Worm (Caenorhabditis elegans) whole organism, L4 larva: Measurements from ENCODE around the gene F54E7.6.

Experiments used
- D1046.2 ChIP-seq: fragments of 200-800 bp; sonication (Bioruptor generic); IDR thresholded peaks from 2 replicates; pipeline ENCODE4 v1.3.6; 2022; ENCODE audit warnings: missing genetic modification characterization, missing compliant biosample characterization
- F26F4.8 ChIP-seq: fragments of 200-800 bp; sonication (Bioruptor generic); conservative IDR thresholded peaks from 2 replicates; pipeline ENCODE4 v1.3.6; 2022; ENCODE audit warnings: missing genetic modification characterization, missing compliant biosample characterization
- F49E8.2 ChIP-seq: sonication (generic microtip); optimal IDR thresholded peaks from 2 replicates; lab custom pipeline; 2016; ENCODE audit warnings: missing compliant biosample characterization, mild to moderate bottlenecking, missing genetic modification characterization, borderline replicate concordance
- R02D3.7 ChIP-seq: fragments of 150-350 bp; sonication (generic microtip); optimal IDR thresholded peaks from 3 replicates; lab custom pipeline; 2014; ENCODE audit warnings: missing biosample characterization, missing genetic modification characterization
- Y48G9A.11 ChIP-seq: fragments of 200-800 bp; sonication (Bioruptor generic); IDR thresholded peaks from 2 replicates; pipeline ENCODE4 v1.3.6; 2022; ENCODE audit warnings: missing genetic modification reagents, missing genetic modification characterization, missing compliant biosample characterization
- Y5F2A.4 ChIP-seq: fragments of 200-800 bp; sonication (Bioruptor generic); optimal IDR thresholded peaks from 2 replicates; lab custom pipeline; 2018; ENCODE audit warnings: mild to moderate bottlenecking, missing genetic modification characterization, missing compliant biosample characterization
- ZK337.2 ChIP-seq: fragments of 200-800 bp; sonication (Bioruptor generic); IDR thresholded peaks from 2 replicates; pipeline ENCODE4 v1.3.6; 2022; ENCODE audit warnings: missing genetic modification reagents, missing genetic modification characterization, missing compliant biosample characterization
- ZK546.5 ChIP-seq, 2 experiments: sonication (generic microtip); optimal IDR thresholded peaks; 2 replicates each; lab custom pipeline; 2017; ENCODE audit warnings: missing biosample characterization in 2 of 2, missing genetic modification characterization in 2 of 2
- ama-1 ChIP-seq: fragments of 150-350 bp; optimal IDR thresholded peaks from 2 replicates; lab custom pipeline; 2014; ENCODE audit warnings: inconsistent platforms, mixed read lengths
- attf-4 ChIP-seq: sonication (generic microtip); optimal IDR thresholded peaks from 3 replicates; lab custom pipeline; 2017; ENCODE audit warnings: missing biosample characterization, missing genetic modification characterization
- ceh-28 ChIP-seq: fragments of 150-350 bp; optimal IDR thresholded peaks from 2 replicates; lab custom pipeline; 2014; ENCODE audit warnings: missing biosample characterization, missing genetic modification reagents, missing genetic modification characterization
- ceh-82 ChIP-seq: sonication (generic microtip); optimal IDR thresholded peaks from 2 replicates; lab custom pipeline; 2017; ENCODE audit warnings: missing biosample characterization, missing genetic modification characterization
- ctbp-1 ChIP-seq: fragments of 200-800 bp; sonication (Bioruptor generic); IDR thresholded peaks from 2 replicates; pipeline ENCODE4 v1.3.6; 2022; ENCODE audit warnings: missing genetic modification reagents, missing genetic modification characterization, missing compliant biosample characterization
- daf-16 ChIP-seq, 3 experiments: sonication (generic microtip); optimal IDR thresholded peaks; 2 replicates each; lab custom pipeline; 2016 to 2017; ENCODE audit warnings: missing genetic modification characterization in 3 of 3, missing genetic modification reagents in 3 of 3, mild to moderate bottlenecking in 2 of 3, missing compliant biosample characterization in 2 of 3, missing biosample characterization in 1 of 3, moderate library complexity in 1 of 3
- dmd-9 ChIP-seq: fragments of 200-800 bp; sonication (Bioruptor generic); IDR thresholded peaks from 2 replicates; pipeline ENCODE4 v1.3.6; 2022; ENCODE audit warnings: missing genetic modification reagents, missing genetic modification characterization, missing compliant biosample characterization
- dpl-1 ChIP-seq: fragments of 150-350 bp; optimal IDR thresholded peaks from 2 replicates; lab custom pipeline; 2014; ENCODE audit warnings: missing biosample characterization, missing genetic modification reagents, missing genetic modification characterization
- duxl-1 ChIP-seq: sonication (generic microtip); optimal IDR thresholded peaks from 2 replicates; lab custom pipeline; 2016; ENCODE audit warnings: mild to moderate bottlenecking, missing genetic modification characterization, moderate library complexity, missing compliant biosample characterization; ENCODE audit not compliant: poor library complexity
- egl-27 ChIP-seq: sonication (generic microtip); optimal IDR thresholded peaks from 3 replicates; lab custom pipeline; 2017; ENCODE audit warnings: missing biosample characterization, missing genetic modification reagents, missing genetic modification characterization
- egl-43 ChIP-seq: fragments of 200-800 bp; sonication (Bioruptor generic); IDR thresholded peaks from 2 replicates; pipeline ENCODE4 v1.3.6; 2022; ENCODE audit warnings: missing genetic modification reagents, missing genetic modification characterization, missing compliant biosample characterization
- fos-1 ChIP-seq: fragments of 150-350 bp; optimal IDR thresholded peaks from 2 replicates; lab custom pipeline; 2014; ENCODE audit warnings: missing biosample characterization, missing genetic modification characterization
- hlh-11 ChIP-seq: fragments of 200-800 bp; sonication (Bioruptor generic); optimal IDR thresholded peaks from 2 replicates; lab custom pipeline; 2018; ENCODE audit warnings: mild to moderate bottlenecking, missing genetic modification characterization, missing compliant biosample characterization
- hmg-1.1 ChIP-seq: fragments of 200-800 bp; sonication (Bioruptor generic); IDR thresholded peaks from 2 replicates; pipeline ENCODE4 v1.3.6; 2022; ENCODE audit warnings: missing genetic modification reagents, missing genetic modification characterization, missing compliant biosample characterization
- lin-1 ChIP-seq: fragments of 200-800 bp; sonication (Bioruptor generic); IDR thresholded peaks from 2 replicates; pipeline ENCODE4 v1.3.6; 2022; ENCODE audit warnings: missing genetic modification reagents, missing genetic modification characterization, missing compliant biosample characterization
- lin-38 ChIP-seq: fragments of 200-800 bp; sonication (Bioruptor generic); IDR thresholded peaks from 2 replicates; pipeline ENCODE4 v1.3.6; 2022; ENCODE audit warnings: missing genetic modification reagents, missing genetic modification characterization, missing compliant biosample characterization
- mep-1 ChIP-seq: fragments of 150-350 bp; sonication (generic microtip); optimal IDR thresholded peaks from 3 replicates; lab custom pipeline; 2014; ENCODE audit warnings: missing biosample characterization, missing genetic modification characterization
- mes-2 ChIP-seq: sonication (generic microtip); optimal IDR thresholded peaks from 2 replicates; lab custom pipeline; 2016; ENCODE audit warnings: missing genotype, mild to moderate bottlenecking, missing genetic modification characterization, missing compliant biosample characterization; ENCODE audit not compliant: poor library complexity, severe bottlenecking
- nhr-10 ChIP-seq: fragments of 150-350 bp; optimal IDR thresholded peaks from 2 replicates; lab custom pipeline; 2014; ENCODE audit warnings: missing biosample characterization, missing genetic modification characterization
- nhr-11 ChIP-seq: fragments of 150-350 bp; optimal IDR thresholded peaks from 2 replicates; lab custom pipeline; 2014; ENCODE audit warnings: missing biosample characterization, missing genetic modification characterization
- nhr-237 ChIP-seq: sonication (generic microtip); optimal IDR thresholded peaks from 2 replicates; lab custom pipeline; 2017; ENCODE audit warnings: missing biosample characterization, missing genetic modification characterization
- nhr-25 ChIP-seq: sonication (generic microtip); optimal IDR thresholded peaks from 2 replicates; lab custom pipeline; 2017; ENCODE audit warnings: missing genetic modification characterization, mild to moderate bottlenecking, missing compliant biosample characterization, antibody characterized with exemption, moderate library complexity, borderline replicate concordance; ENCODE audit not compliant: insufficient read depth
- nhr-48 ChIP-seq: sonication (generic microtip); optimal IDR thresholded peaks from 2 replicates; lab custom pipeline; 2016; ENCODE audit warnings: mild to moderate bottlenecking, missing genetic modification characterization, missing compliant biosample characterization
- nhr-76 ChIP-seq: fragments of 150-350 bp; optimal IDR thresholded peaks from 2 replicates; lab custom pipeline; 2014; ENCODE audit warnings: missing biosample characterization, missing genetic modification characterization
- php-3 ChIP-seq: fragments of 200-800 bp; sonication (Bioruptor generic); IDR thresholded peaks from 2 replicates; pipeline ENCODE4 v1.3.6; 2022; ENCODE audit warnings: missing genetic modification reagents, missing genetic modification characterization, missing compliant biosample characterization
- snpc-4 ChIP-seq: fragments of 150-350 bp; optimal IDR thresholded peaks from 2 replicates; lab custom pipeline; 2014; ENCODE audit warnings: missing biosample characterization, missing genetic modification characterization
- spr-1 ChIP-seq: sonication (generic microtip); optimal IDR thresholded peaks from 2 replicates; lab custom pipeline; 2016; ENCODE audit warnings: mild to moderate bottlenecking, missing genetic modification characterization, missing compliant biosample characterization
- unc-39 ChIP-seq: sonication (generic microtip); optimal IDR thresholded peaks from 2 replicates; lab custom pipeline; 2017; ENCODE audit warnings: missing biosample characterization, missing genetic modification characterization
- unc-62 ChIP-seq, 3 experiments: fragments of 150-350 bp in 1 of 3; sonication (generic microtip); optimal IDR thresholded peaks in 2 of 3; peaks in 1 of 3; 1 replicate in 1 of 3; 2 replicates in 2 of 3; lab custom pipeline; 2014 to 2017; ENCODE audit warnings: missing biosample characterization in 3 of 3, missing genetic modification characterization in 3 of 3, missing genetic modification reagents in 3 of 3, missing genotype in 1 of 3
- zag-1 ChIP-seq: fragments of 150-350 bp; optimal IDR thresholded peaks from 2 replicates; lab custom pipeline; 2014; ENCODE audit warnings: missing biosample characterization, missing genetic modification characterization
- zip-11 ChIP-seq: fragments of 200-800 bp; sonication (Bioruptor generic); IDR thresholded peaks from 2 replicates; pipeline ENCODE4 v1.3.6; 2022; ENCODE audit warnings: missing genetic modification characterization, missing compliant biosample characterization
- ztf-11 ChIP-seq: fragments of 150-350 bp; optimal IDR thresholded peaks from 2 replicates; lab custom pipeline; 2014; ENCODE audit warnings: missing biosample characterization, missing genetic modification characterization

The F54E7.6 gene

DNA sequence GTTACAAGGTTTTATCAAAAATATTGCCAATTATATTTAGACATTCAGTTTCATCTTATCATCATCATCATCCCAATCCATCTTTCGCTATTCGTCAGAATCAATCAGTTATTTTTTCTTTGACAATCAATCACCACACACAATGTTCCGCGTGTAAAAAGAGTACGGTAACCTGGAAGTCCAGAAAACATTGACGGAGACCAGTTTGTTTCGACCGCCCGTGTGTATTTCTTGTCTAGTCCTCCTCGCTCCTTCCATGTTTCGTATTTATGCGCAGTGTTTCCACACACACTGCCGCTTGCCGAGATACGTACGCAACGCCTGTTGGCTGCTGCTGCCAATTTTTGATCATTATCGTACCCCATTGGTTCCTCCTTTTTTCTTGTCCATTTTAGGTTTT is 49.8 kb upstream of the F54E7.6 start (continued):
- TF ChIP-seq nhr-25 (tag; lab: Kevin White, UChicago) (no peak), F49E8.2 (tag; lab: Kevin White, UChicago) (no peak), nhr-10 (tag; lab: Kevin White, UChicago) (no peak), zip-11 (GFP tag; lab: Robert Waterston, UW) (no peak), hmg-1.1 (0 out of 2 replicates have a peak, but pooled peaks have one; percentile 37), Y5F2A.4 (GFP tag; lab: Kevin White, UChicago) (no peak), php-3 (no peak), nhr-237 (tag; lab: Kevin White, UChicago) (no peak), dmd-9 (GFP tag; lab: Robert Waterston, UW) (no peak), unc-62 (GFP tag; optimal IDR thresholded peaks at IDR 0.05 in 1 of 2; lab: Kevin White, UChicago) (peak in 1 of 2 experiments; percentile 76), unc-62 (tag; optimal IDR thresholded peaks at IDR 0.05; lab: Kevin White, UChicago) (no peak), ztf-11 (tag; lab: Kevin White, UChicago) (no peak), ceh-28 (tag; lab: Kevin White, UChicago) (no peak), egl-27 (no peak), spr-1 (tag; lab: Kevin White, UChicago) (peak; percentile 45), attf-4 (tag; lab: Kevin White, UChicago) (no peak), Y48G9A.11 (GFP tag; lab: Robert Waterston, UW) (no peak), fos-1 (tag; lab: Kevin White, UChicago) (no peak), R02D3.7 (no peak), lin-1 (GFP tag; lab: Robert Waterston, UW) (no peak), dpl-1 (no peak), mep-1 (tag; lab: Kevin White, UChicago) (peak; percentile 53), ama-1 (lab: Kevin White, UChicago) (peak; percentile 51)

DNA sequence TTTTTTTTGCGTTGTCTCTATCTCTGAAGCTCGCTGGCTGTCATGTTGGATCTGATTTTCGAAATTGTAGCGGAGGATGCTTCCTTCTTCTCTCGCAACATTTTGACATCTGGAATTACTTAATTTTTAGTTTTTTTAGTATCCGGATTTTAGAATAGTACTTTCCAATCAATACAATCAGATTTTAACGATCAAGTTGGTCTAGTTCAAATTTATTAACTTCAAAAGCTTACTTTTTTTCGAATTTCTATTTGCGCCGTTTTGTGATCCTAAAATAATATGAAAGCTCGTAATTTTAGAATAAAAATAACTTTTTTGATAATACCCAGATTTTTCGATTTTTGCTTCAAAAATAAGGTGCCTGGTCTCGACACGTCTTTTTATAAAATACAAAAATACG is 49.2 kb upstream of the F54E7.6 start, which contains the start of gene B0336.12:
B0336.12 (minus strand) TSS at position 101 of the 400 bp plus-strand sequence.
- TF ChIP-seq lin-38 (GFP tag; lab: Robert Waterston, UW) = 0 out of 2 replicates have a peak, but pooled peaks have one; percentile 22
- no peak for TF ChIP-seq ceh-82

DNA sequence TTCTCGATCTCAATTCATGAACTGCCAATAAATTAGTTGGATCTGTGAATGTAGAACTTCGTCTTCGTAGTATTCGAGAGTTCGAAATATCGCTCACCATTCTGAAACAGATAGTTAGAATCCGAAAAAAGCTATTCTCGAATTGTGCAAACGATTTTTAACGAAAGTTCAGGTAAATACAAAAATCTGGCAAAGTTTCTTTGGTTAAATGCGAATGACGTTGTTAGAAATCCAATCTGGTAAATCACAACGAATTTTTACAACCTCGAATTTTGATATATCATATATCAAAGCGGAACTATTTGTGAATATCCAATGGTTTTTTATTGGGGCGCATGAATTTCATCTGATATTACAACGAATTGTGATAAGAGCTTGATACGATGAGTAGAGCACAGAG is 48.3 kb upstream of the F54E7.6 start, which contains the start of gene hpo-28:
hpo-28 (minus strand) TSS at position 101 of the 400 bp plus-strand sequence.
- TF ChIP-seq ZK546.5 (tag; optimal IDR thresholded peaks at IDR 0.05; lab: Kevin White, UChicago) (no peak), zag-1 (tag; lab: Kevin White, UChicago) (no peak), nhr-48 (tag; lab: Kevin White, UChicago) (no peak), hlh-11 (tag; lab: Kevin White, UChicago) (no peak)
- TF ChIP-seq, all 104 proteins: peak for 0

DNA sequence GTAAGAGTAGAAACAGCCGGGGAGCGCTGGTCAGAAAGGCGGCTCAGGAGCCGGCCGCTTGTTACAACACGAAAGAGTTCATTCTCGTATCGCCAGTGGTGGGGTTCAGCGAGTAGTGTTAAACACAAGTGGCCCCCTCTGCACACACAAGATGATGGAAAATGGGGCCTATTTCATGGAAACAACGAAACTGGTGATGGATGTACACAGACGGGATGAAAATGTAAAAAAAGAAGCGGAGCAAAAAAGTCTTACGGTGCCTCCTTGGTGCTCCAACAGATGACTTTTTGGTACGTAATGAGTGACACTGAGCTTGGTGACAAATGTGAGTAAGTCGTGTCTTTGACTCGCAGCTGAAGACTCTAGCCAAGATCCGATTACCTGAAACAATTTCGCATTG is 47.1 kb upstream of the F54E7.6 start:
- TF ChIP-seq daf-16 (GFP tag; optimal IDR thresholded peaks at IDR 0.05; lab: Kevin White, UChicago) (peak in 1 of 2 experiments; percentile 5), daf-16 (tag; optimal IDR thresholded peaks at IDR 0.05; lab: Kevin White, UChicago) (no peak), F26F4.8 (GFP tag; lab: Robert Waterston, UW) (0 out of 2 replicates have a peak, but pooled peaks have one; percentile 5), unc-39 (tag; lab: Kevin White, UChicago) (no peak), hlh-11 (tag; lab: Kevin White, UChicago) (peak; percentile 30), mes-2 (tag; lab: Kevin White, UChicago) (peak; percentile 1), snpc-4 (no peak), R02D3.7 (no peak), nhr-76 (tag; lab: Kevin White, UChicago) (no peak), ctbp-1 (GFP tag; lab: Robert Waterston, UW) (0 out of 2 replicates have a peak, but pooled peaks have one; percentile 17), ZK337.2 (GFP tag; lab: Robert Waterston, UW) (no peak), nhr-11 (tag; lab: Kevin White, UChicago) (peak; percentile 27), D1046.2 (no peak), egl-43 (GFP tag; lab: Robert Waterston, UW) (0 out of 2 replicates have a peak, but pooled peaks have one; percentile 29), duxl-1 (tag; lab: Kevin White, UChicago) (no peak)
